Fruit fly (Drosophila melanogaster) whole organism, embryonic: ENCODE data around the gene Cad99C.

Source experiments
- Adf1 ChIP-seq: fragments of 200-800 bp; sonication (Bioruptor generic); IDR thresholded peaks from 2 replicates; pipeline ENCODE4 v1.3.6; 2022; ENCODE audit warnings: missing biosample characterization, missing genetic modification characterization
- BEAF-32 ChIP-seq: fragments of 200-800 bp; sonication (Bioruptor generic); optimal IDR thresholded peaks from 3 replicates; lab custom pipeline; 2017; ENCODE audit warnings: missing biosample characterization, missing genetic modification characterization, mild to moderate bottlenecking, moderate library complexity, missing genetic modification reagents
- CG1024 ChIP-seq: fragments of 200-800 bp; sonication (Bioruptor generic); IDR thresholded peaks from 2 replicates; pipeline ENCODE4 v1.3.6; 2022; ENCODE audit warnings: missing biosample characterization, missing genetic modification characterization
- CG10274 ChIP-seq: fragments of 200-800 bp; sonication (Bioruptor generic); optimal IDR thresholded peaks from 3 replicates; lab custom pipeline; 2017; ENCODE audit warnings: missing biosample characterization, mild to moderate bottlenecking, missing genetic modification characterization
- CG10321 ChIP-seq: fragments of 200-800 bp; sonication (Bioruptor generic); IDR thresholded peaks from 2 replicates; pipeline ENCODE4 v1.3.6; 2022; ENCODE audit warnings: missing biosample characterization, missing genetic modification characterization
- CG11093 ChIP-seq: fragments of 200-800 bp; sonication (Bioruptor generic); IDR thresholded peaks from 3 replicates; pipeline ENCODE4 v1.3.6; 2022; ENCODE audit warnings: missing biosample characterization, missing genetic modification characterization
- CG12071 ChIP-seq: fragments of 200-800 bp; sonication (Bioruptor generic); optimal IDR thresholded peaks from 3 replicates; lab custom pipeline; 2018; ENCODE audit warnings: missing biosample characterization, mild to moderate bottlenecking, missing genetic modification characterization
- CG12155 ChIP-seq: fragments of 200-800 bp; sonication (Bioruptor generic); optimal IDR thresholded peaks from 3 replicates; lab custom pipeline; 2016; ENCODE audit warnings: missing biosample characterization, missing genetic modification characterization
- CG13775 ChIP-seq: fragments of 200-800 bp; sonication (Bioruptor generic); optimal IDR thresholded peaks from 3 replicates; lab custom pipeline; 2017; ENCODE audit warnings: missing biosample characterization, mild to moderate bottlenecking, missing genetic modification characterization
- CG13894 ChIP-seq: fragments of 200-800 bp; sonication (Bioruptor generic); optimal IDR thresholded peaks from 3 replicates; lab custom pipeline; 2018; ENCODE audit warnings: missing biosample characterization, mild to moderate bottlenecking, missing genetic modification characterization, moderate library complexity
- CG14050 ChIP-seq: fragments of 200-800 bp; sonication (Bioruptor generic); IDR thresholded peaks from 3 replicates; pipeline ENCODE4 v1.3.6; 2022; ENCODE audit warnings: missing biosample characterization, missing genetic modification characterization
- CG15514 ChIP-seq: fragments of 200-800 bp; sonication (Bioruptor generic); optimal IDR thresholded peaks from 3 replicates; lab custom pipeline; 2017; ENCODE audit warnings: missing biosample characterization, missing genetic modification characterization, mild to moderate bottlenecking, moderate library complexity, missing genetic modification reagents
- CG15696 ChIP-seq: fragments of 200-800 bp; sonication (Bioruptor generic); optimal IDR thresholded peaks from 2 replicates; lab custom pipeline; 2019; ENCODE audit warnings: missing biosample characterization, mild to moderate bottlenecking, missing genetic modification characterization, moderate library complexity
- CG18619 ChIP-seq: fragments of 200-800 bp; sonication (Bioruptor generic); optimal IDR thresholded peaks from 3 replicates; lab custom pipeline; 2017; ENCODE audit warnings: missing biosample characterization, mild to moderate bottlenecking, missing genetic modification characterization
- CG3407 ChIP-seq: fragments of 200-800 bp; sonication (Bioruptor generic); optimal IDR thresholded peaks from 2 replicates; lab custom pipeline; 2018; ENCODE audit warnings: missing biosample characterization, mild to moderate bottlenecking, missing genetic modification characterization
- CG5180 ChIP-seq: fragments of 200-800 bp; sonication (Bioruptor generic); optimal IDR thresholded peaks from 3 replicates; lab custom pipeline; 2017; ENCODE audit warnings: missing biosample characterization, missing genetic modification characterization, mild to moderate bottlenecking, moderate library complexity, missing genetic modification reagents
- CoRest ChIP-seq: fragments of 200-800 bp; sonication (Bioruptor generic); optimal IDR thresholded peaks from 3 replicates; lab custom pipeline; 2018; ENCODE audit warnings: missing biosample characterization, mild to moderate bottlenecking, missing genetic modification characterization, moderate library complexity
- D19B ChIP-seq: fragments of 200-800 bp; sonication (Bioruptor generic); optimal IDR thresholded peaks from 2 replicates; lab custom pipeline; 2017; ENCODE audit warnings: missing biosample characterization, mild to moderate bottlenecking, missing genetic modification characterization
- Drgx ChIP-seq: fragments of 200-800 bp; sonication (Bioruptor generic); IDR thresholded peaks from 2 replicates; pipeline ENCODE4 v1.3.6; 2022; ENCODE audit warnings: missing biosample characterization, missing genetic modification characterization
- Gug ChIP-seq: fragments of 200-800 bp; sonication (Bioruptor generic); IDR thresholded peaks from 4 replicates; pipeline ENCODE4 v1.3.6; 2022; ENCODE audit warnings: missing biosample characterization, missing genetic modification characterization
- HLH4C ChIP-seq: fragments of 200-800 bp; sonication (Bioruptor generic); IDR thresholded peaks from 3 replicates; pipeline ENCODE4 v1.3.6; 2022; ENCODE audit warnings: missing biosample characterization, missing genetic modification characterization; ENCODE audit not compliant: partially characterized antibody
- Hand ChIP-seq: fragments of 200-800 bp; sonication (Bioruptor generic); optimal IDR thresholded peaks from 2 replicates; lab custom pipeline; 2017; ENCODE audit warnings: mild to moderate bottlenecking, missing biosample characterization, missing genetic modification reagents, missing genetic modification characterization
- HmgD ChIP-seq: fragments of 200-800 bp; sonication (Bioruptor generic); optimal IDR thresholded peaks from 3 replicates; lab custom pipeline; 2016; ENCODE audit warnings: missing biosample characterization, missing genetic modification characterization
- Lim3 ChIP-seq: fragments of 200-800 bp; sonication (Bioruptor generic); IDR thresholded peaks from 2 replicates; pipeline ENCODE4 v1.3.6; 2022; ENCODE audit warnings: missing biosample characterization, missing genetic modification characterization
- MBD-R2 ChIP-seq: fragments of 200-800 bp; sonication (Bioruptor generic); IDR thresholded peaks from 2 replicates; pipeline ENCODE4 v1.3.6; 2022; ENCODE audit warnings: missing biosample characterization, missing genetic modification characterization
- MESR4 ChIP-seq: fragments of 200-800 bp; sonication (Bioruptor generic); optimal IDR thresholded peaks from 2 replicates; lab custom pipeline; 2018; ENCODE audit warnings: missing biosample characterization, mild to moderate bottlenecking, missing genetic modification characterization, moderate library complexity
- Max ChIP-seq: fragments of 200-800 bp; sonication (Bioruptor generic); optimal IDR thresholded peaks from 2 replicates; lab custom pipeline; 2016; ENCODE audit warnings: missing biosample characterization, mild to moderate bottlenecking, missing genetic modification characterization
- Meics ChIP-seq: fragments of 200-800 bp; sonication (Bioruptor generic); optimal IDR thresholded peaks from 2 replicates; lab custom pipeline; 2017; ENCODE audit warnings: missing biosample characterization, mild to moderate bottlenecking, missing genetic modification characterization
- Neu2 ChIP-seq: fragments of 200-800 bp; sonication (Bioruptor generic); optimal IDR thresholded peaks from 3 replicates; lab custom pipeline; 2016; ENCODE audit warnings: missing biosample characterization, missing genetic modification characterization, borderline replicate concordance
- Nf-YC ChIP-seq: fragments of 200-800 bp; optimal IDR thresholded peaks from 3 replicates; lab custom pipeline; 2019; ENCODE audit warnings: missing biosample characterization, mild to moderate bottlenecking, missing genetic modification characterization, moderate library complexity
- TFAM ChIP-seq: fragments of 200-800 bp; sonication (Bioruptor generic); optimal IDR thresholded peaks from 2 replicates; lab custom pipeline; 2017; ENCODE audit warnings: missing biosample characterization, missing genetic modification characterization, inconsistent platforms
- Taf1 ChIP-seq: fragments of 200-800 bp; sonication (Bioruptor generic); IDR thresholded peaks from 2 replicates; pipeline ENCODE4 v1.3.6; 2022; ENCODE audit warnings: missing biosample characterization, missing genetic modification characterization
- Vsx1 ChIP-seq: fragments of 200-800 bp; sonication (Bioruptor generic); optimal IDR thresholded peaks from 2 replicates; lab custom pipeline; 2017; ENCODE audit warnings: missing biosample characterization, mild to moderate bottlenecking, missing genetic modification characterization, missing genetic modification reagents
- ara ChIP-seq: fragments of 200-800 bp; sonication (Bioruptor generic); IDR thresholded peaks from 2 replicates; pipeline ENCODE4 v1.3.6; 2022; ENCODE audit warnings: missing biosample characterization, missing genetic modification characterization
- bcd ChIP-seq: fragments of 200-800 bp; sonication (Bioruptor generic); optimal IDR thresholded peaks from 2 replicates; lab custom pipeline; 2017; ENCODE audit warnings: missing biosample characterization, mild to moderate bottlenecking, missing genetic modification characterization
- br ChIP-seq: fragments of >200 bp; optimal IDR thresholded peaks from 2 replicates; lab custom pipeline; 2017
- caup ChIP-seq: fragments of 200-800 bp; sonication (Bioruptor generic); optimal IDR thresholded peaks from 3 replicates; lab custom pipeline; 2017; ENCODE audit warnings: missing biosample characterization, mild to moderate bottlenecking, missing genetic modification characterization, moderate library complexity; ENCODE audit not compliant: severe bottlenecking
- crc ChIP-seq: fragments of 200-800 bp; sonication (Bioruptor generic); optimal IDR thresholded peaks from 2 replicates; lab custom pipeline; 2016; ENCODE audit warnings: missing biosample characterization, missing genetic modification characterization
- dpn ChIP-seq, 2 experiments: fragments of 200-800 bp; sonication (Bioruptor generic); optimal IDR thresholded peaks; 3 replicates each; lab custom pipeline; 2016; ENCODE audit warnings: missing biosample characterization in 2 of 2, missing genetic modification characterization in 2 of 2
- fd102C ChIP-seq: fragments of 200-800 bp; sonication (Bioruptor generic); optimal IDR thresholded peaks from 2 replicates; lab custom pipeline; 2018; ENCODE audit warnings: missing biosample characterization, mild to moderate bottlenecking, missing genetic modification characterization, moderate library complexity
- lola ChIP-seq, 3 experiments: fragments of >200 bp in 2 of 3; fragments of 200-800 bp in 1 of 3; sonication (Bioruptor generic) in 1 of 3; optimal IDR thresholded peaks; 2 replicates each; lab custom pipeline; 2017 to 2019; ENCODE audit warnings: missing biosample characterization in 3 of 3, missing genetic modification characterization in 3 of 3, mild to moderate bottlenecking in 1 of 3, moderate library complexity in 1 of 3
- nerfin-2 ChIP-seq: fragments of 200-800 bp; sonication (Bioruptor generic); IDR thresholded peaks from 2 replicates; pipeline ENCODE4 v1.3.6; 2022; ENCODE audit warnings: missing biosample characterization, missing genetic modification characterization; ENCODE audit not compliant: partially characterized antibody
- onecut ChIP-seq: fragments of 200-800 bp; sonication (Bioruptor generic); IDR thresholded peaks from 2 replicates; pipeline ENCODE4 v1.3.6; 2022; ENCODE audit warnings: missing biosample characterization, missing genetic modification characterization
- sisA ChIP-seq: fragments of 200-800 bp; sonication (Bioruptor generic); IDR thresholded peaks from 2 replicates; pipeline ENCODE4 v1.3.6; 2022; ENCODE audit warnings: missing biosample characterization, missing genetic modification characterization
- slou ChIP-seq: fragments of 200-800 bp; sonication (Bioruptor generic); optimal IDR thresholded peaks from 3 replicates; lab custom pipeline; 2016; ENCODE audit warnings: missing biosample characterization, missing genetic modification characterization
- sna ChIP-seq: fragments of 200-800 bp; sonication (Bioruptor generic); IDR thresholded peaks from 2 replicates; pipeline ENCODE4 v1.3.6; 2022; ENCODE audit warnings: missing biosample characterization, missing genetic modification characterization; ENCODE audit not compliant: partially characterized antibody
- twi ChIP-seq: fragments of 200-800 bp; optimal IDR thresholded peaks from 2 replicates; lab custom pipeline; 2019; ENCODE audit warnings: missing biosample characterization, mild to moderate bottlenecking, missing genetic modification characterization, moderate library complexity
- usp ChIP-seq: fragments of >200 bp; optimal IDR thresholded peaks from 2 replicates; lab custom pipeline; 2017; ENCODE audit warnings: missing biosample characterization, missing genetic modification characterization

Cad99C gene

DNA sequence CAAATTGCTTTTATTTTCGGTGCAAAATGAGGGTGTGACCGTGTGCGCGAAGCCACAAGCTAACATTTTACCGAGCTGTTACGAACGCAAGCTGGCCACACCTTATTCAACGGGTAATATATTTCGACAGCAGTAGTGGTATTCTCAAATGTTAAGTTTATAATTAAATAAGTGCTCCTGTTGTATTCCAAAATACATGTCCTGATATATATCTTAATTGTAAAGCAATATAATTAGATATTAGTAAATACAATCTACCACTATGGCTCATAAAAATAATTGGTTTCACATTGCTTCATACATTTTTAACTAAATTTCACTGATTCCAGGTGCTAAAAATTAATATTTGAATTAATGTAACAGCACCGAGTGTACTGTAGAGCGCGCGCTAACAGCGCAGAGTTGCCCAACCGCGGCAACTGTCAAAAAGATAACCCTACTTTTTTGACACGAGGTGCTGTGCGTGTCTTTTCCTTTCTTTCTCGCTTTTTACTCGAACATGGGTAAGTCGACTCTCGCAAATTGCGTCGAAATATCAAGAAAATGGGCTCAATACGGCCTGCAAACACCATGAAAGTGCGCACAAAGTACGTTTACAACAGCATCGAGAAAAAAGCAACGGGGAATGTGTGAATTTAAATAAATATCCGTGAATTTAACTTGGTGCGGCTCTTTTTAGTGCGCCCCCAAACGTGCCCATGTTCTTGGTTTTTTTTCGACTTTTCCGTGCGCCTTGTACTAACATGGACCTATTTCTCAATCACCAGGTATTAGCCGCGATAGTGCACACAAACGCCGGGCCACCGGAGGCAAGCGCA, 20.2 kb downstream of the Cad99C start, which contains the start of the genes CG15514 and RpS8 (continued):
- TF ChIP-seq Taf1 (GFP tag; lab: Robert Waterston, UW): no peak
- TF ChIP-seq lola (GFP tag; optimal IDR thresholded peaks at IDR 0.05; lab: Kevin White, UChicago): peak in 1 of 3 experiments; percentile 55
- peak; percentile 49 for TF ChIP-seq D19B
- TF ChIP-seq Max (GFP tag; lab: Kevin White, UChicago): peak; percentile 94
- peak; percentile 56 for TF ChIP-seq CG5180 (GFP tag; lab: Kevin White, UChicago)
- peak; percentile 11; the same call in 1 of the 4 replicates for TF ChIP-seq Gug
- no peak for TF ChIP-seq CG14050 (GFP tag; lab: Robert Waterston, UW)
- TF ChIP-seq sna (GFP tag; lab: Robert Waterston, UW): no peak
- TF ChIP-seq CG10321: no peak
- peak; percentile 7; the same call in 1 of the 2 replicates for TF ChIP-seq sisA (GFP tag; lab: Robert Waterston, UW)
- TF ChIP-seq slou (GFP tag; lab: Kevin White, UChicago): no peak
- TF ChIP-seq CG15514 (GFP tag; lab: Kevin White, UChicago): no peak
- no peak; the same call in 1 of the 2 replicates for TF ChIP-seq Adf1 (GFP tag; lab: Robert Waterston, UW)
- TF ChIP-seq Neu2 (GFP tag; lab: Kevin White, UChicago): no peak
- peak; percentile 82 for TF ChIP-seq Meics (GFP tag; lab: Kevin White, UChicago)
- no peak for TF ChIP-seq CG11093 (GFP tag; lab: Robert Waterston, UW)
- TF ChIP-seq dpn (GFP tag; optimal IDR thresholded peaks at IDR 0.05; lab: Kevin White, UChicago): peak; percentile 36 to 52
- TF ChIP-seq caup (GFP tag; lab: Kevin White, UChicago): peak; percentile 86
- TF ChIP-seq CG15696: peak; percentile 45
- TF ChIP-seq bcd (GFP tag; lab: Kevin White, UChicago): peak; percentile 77
- peak; percentile 39 for TF ChIP-seq twi
- TF ChIP-seq MBD-R2 (GFP tag; lab: Robert Waterston, UW): peak; percentile 67
- peak; percentile 52 for TF ChIP-seq BEAF-32 (GFP tag; lab: Kevin White, UChicago)
- no peak for TF ChIP-seq usp (GFP tag; lab: Kevin White, UChicago)
- peak; percentile 67 for TF ChIP-seq onecut (GFP tag; lab: Robert Waterston, UW)
- TF ChIP-seq Vsx1 (GFP tag; lab: Kevin White, UChicago): no peak
- TF ChIP-seq HmgD (GFP tag; lab: Kevin White, UChicago): no peak
- no peak for TF ChIP-seq Hand (GFP tag; lab: Kevin White, UChicago)
- TF ChIP-seq CG10274 (GFP tag; lab: Kevin White, UChicago): peak; percentile 23
- no peak for TF ChIP-seq crc (GFP tag; lab: Kevin White, UChicago)
- TF ChIP-seq CoRest: peak; percentile 68
- no peak for TF ChIP-seq TFAM (GFP tag; lab: Kevin White, UChicago)
- no peak for TF ChIP-seq nerfin-2 (GFP tag; lab: Robert Waterston, UW)
- TF ChIP-seq CG13894: peak; percentile 39
- 0 out of 2 replicates have a peak, but pooled peaks have one; percentile 5 for TF ChIP-seq CG1024
- TF ChIP-seq CG13775: peak; percentile 67
- TF ChIP-seq MESR4 (GFP tag; lab: Kevin White, UChicago): peak; percentile 97
- peak; percentile 68 for TF ChIP-seq Nf-YC
- no peak for TF ChIP-seq Drgx (GFP tag; lab: Robert Waterston, UW)
- TF ChIP-seq br (lab: Kevin White, UChicago): no peak
- peak; percentile 19 for TF ChIP-seq CG12155 (GFP tag; lab: Kevin White, UChicago)
- 0 out of 3 replicates have a peak, but pooled peaks have one; percentile 16 for TF ChIP-seq HLH4C (GFP tag; lab: Robert Waterston, UW)
- peak; percentile 58 for TF ChIP-seq CG3407
- peak; percentile 42 for TF ChIP-seq CG12071 (GFP tag; lab: Kevin White, UChicago)
- TF ChIP-seq Lim3 (GFP tag; lab: Robert Waterston, UW): no peak
- no peak; the same call in 1 of the 2 replicates for TF ChIP-seq ara
- peak; percentile 72 for TF ChIP-seq CG18619 (GFP tag; lab: Kevin White, UChicago)
- no peak for TF ChIP-seq fd102C (GFP tag; lab: Kevin White, UChicago)
